Worm (Caenorhabditis elegans) whole organism, young adult: ENCODE data around the gene mai-1.
A peak's percentile ranks its signal among the peaks of the same experiment; 100 is the strongest.

Source experiments
- B0035.1 ChIP-seq: sonication (generic microtip); optimal IDR thresholded peaks from 2 replicates; lab custom pipeline; 2016; ENCODE audit warnings: missing genetic modification characterization, mild to moderate bottlenecking, missing compliant biosample characterization, missing genotype, missing genetic modification reagents
- C17E4.6 ChIP-seq: fragments of 200-800 bp; sonication (Bioruptor generic); IDR thresholded peaks from 2 replicates; pipeline ENCODE4 v1.3.6; 2022; ENCODE audit warnings: missing genetic modification reagents, missing genetic modification characterization, missing compliant biosample characterization
- F10E7.11 ChIP-seq: sonication (generic microtip); optimal IDR thresholded peaks from 2 replicates; lab custom pipeline; 2017; ENCODE audit warnings: mild to moderate bottlenecking, missing genetic modification characterization, moderate library complexity, missing compliant biosample characterization
- F33H1.4 ChIP-seq: fragments of 200-800 bp; sonication (Bioruptor generic); IDR thresholded peaks from 2 replicates; pipeline ENCODE4 v1.3.6; 2022; ENCODE audit warnings: missing genetic modification reagents, missing genetic modification characterization, missing compliant biosample characterization
- F37B4.10 ChIP-seq: fragments of 200-800 bp; sonication (Bioruptor generic); IDR thresholded peaks from 2 replicates; pipeline ENCODE4 v1.3.6; 2022; ENCODE audit warnings: missing genetic modification characterization, missing compliant biosample characterization
- F52B5.7 ChIP-seq: sonication (generic microtip); optimal IDR thresholded peaks from 2 replicates; lab custom pipeline; 2016; ENCODE audit warnings: mild to moderate bottlenecking, missing genetic modification characterization, missing compliant biosample characterization
- F55B11.4 ChIP-seq: sonication (generic microtip); optimal IDR thresholded peaks from 2 replicates; lab custom pipeline; 2016; ENCODE audit warnings: missing compliant biosample characterization, missing genetic modification characterization, borderline replicate concordance; ENCODE audit not compliant: insufficient read depth
- F57A8.1 ChIP-seq: fragments of 200-800 bp; sonication (Bioruptor generic); optimal IDR thresholded peaks from 2 replicates; lab custom pipeline; 2018; ENCODE audit warnings: mild to moderate bottlenecking, missing genetic modification characterization, moderate library complexity, missing compliant biosample characterization
- F57C9.4 ChIP-seq: sonication (generic microtip); optimal IDR thresholded peaks from 2 replicates; lab custom pipeline; 2017; ENCODE audit warnings: mild to moderate bottlenecking, missing genetic modification characterization, missing compliant biosample characterization
- K11D2.4 ChIP-seq: fragments of 200-800 bp; sonication (Bioruptor generic); IDR thresholded peaks from 2 replicates; pipeline ENCODE4 v1.3.6; 2022; ENCODE audit warnings: missing genetic modification reagents, missing genetic modification characterization, missing compliant biosample characterization
- Y53G8AR.9 ChIP-seq: fragments of 200-800 bp; sonication (Bioruptor generic); conservative IDR thresholded peaks from 2 replicates; pipeline ENCODE4 v1.3.6; 2022; ENCODE audit warnings: missing genetic modification reagents, missing genetic modification characterization, missing compliant biosample characterization
- ama-1 ChIP-seq, 3 experiments: fragments of 150-350 bp in 1 of 3; sonication (generic microtip) in 2 of 3; optimal IDR thresholded peaks; 2 replicates each; lab custom pipeline; 2014 to 2018; ENCODE audit warnings: missing biosample characterization in 2 of 3, missing genetic modification characterization in 2 of 3, missing genetic modification reagents in 2 of 3
- atf-7 ChIP-seq: sonication (generic microtip); optimal IDR thresholded peaks from 2 replicates; lab custom pipeline; 2017; ENCODE audit warnings: mild to moderate bottlenecking, missing genetic modification characterization, missing compliant biosample characterization
- attf-5 ChIP-seq: fragments of 200-800 bp; sonication (Bioruptor generic); optimal IDR thresholded peaks from 2 replicates; lab custom pipeline; 2018; ENCODE audit warnings: mild to moderate bottlenecking, missing genetic modification characterization, missing compliant biosample characterization
- cebp-1 ChIP-seq, 2 experiments: fragments of 200-800 bp in 1 of 2; sonication (Bioruptor generic) in 1 of 2; sonication (generic microtip) in 1 of 2; IDR thresholded peaks in 1 of 2; optimal IDR thresholded peaks in 1 of 2; 2 replicates each; pipeline versions ENCODE4 v1.3.6 to Lab custom; 2017 to 2022; ENCODE audit warnings: missing compliant biosample characterization in 2 of 2, missing genetic modification characterization in 2 of 2, mild to moderate bottlenecking in 1 of 2, missing genetic modification reagents in 1 of 2, moderate library complexity in 1 of 2
- cebp-2 ChIP-seq: fragments of 200-800 bp; sonication (Bioruptor generic); IDR thresholded peaks from 2 replicates; pipeline ENCODE4 v1.3.6; 2022; ENCODE audit warnings: missing genetic modification characterization, missing compliant biosample characterization
- ceh-27 ChIP-seq: fragments of 200-800 bp; sonication (Bioruptor generic); optimal IDR thresholded peaks from 2 replicates; lab custom pipeline; 2018; ENCODE audit warnings: mild to moderate bottlenecking, missing genetic modification characterization, moderate library complexity, missing compliant biosample characterization
- ceh-40 ChIP-seq: fragments of 200-800 bp; sonication (Bioruptor generic); IDR thresholded peaks from 2 replicates; pipeline ENCODE4 v1.3.6; 2022; ENCODE audit warnings: missing genetic modification characterization, missing compliant biosample characterization
- ceh-91 ChIP-seq: fragments of 200-800 bp; sonication (Bioruptor generic); IDR thresholded peaks from 2 replicates; pipeline ENCODE4 v1.3.6; 2022; ENCODE audit warnings: missing genetic modification reagents, missing genetic modification characterization, missing compliant biosample characterization
- dpl-1 ChIP-seq: fragments of 150-350 bp; optimal IDR thresholded peaks from 2 replicates; lab custom pipeline; 2014; ENCODE audit warnings: missing biosample characterization, missing genetic modification reagents, missing genetic modification characterization
- egrh-3 ChIP-seq: fragments of 200-800 bp; sonication (Bioruptor generic); IDR thresholded peaks from 2 replicates; pipeline ENCODE4 v1.3.6; 2022; ENCODE audit warnings: missing genetic modification reagents, missing genetic modification characterization, missing compliant biosample characterization
- ekl-4 ChIP-seq: fragments of 200-800 bp; sonication (Bioruptor generic); IDR thresholded peaks from 2 replicates; pipeline ENCODE4 v1.3.6; 2022; ENCODE audit warnings: missing genetic modification reagents, missing genetic modification characterization, missing compliant biosample characterization
- gei-17 ChIP-seq: fragments of 200-800 bp; sonication (Bioruptor generic); optimal IDR thresholded peaks from 2 replicates; lab custom pipeline; 2018; ENCODE audit warnings: mild to moderate bottlenecking, missing genetic modification characterization, missing compliant biosample characterization
- hlh-12 ChIP-seq: sonication (generic microtip); optimal IDR thresholded peaks from 2 replicates; lab custom pipeline; 2016; ENCODE audit warnings: missing genetic modification characterization, missing compliant biosample characterization
- hmg-20 ChIP-seq: fragments of 200-800 bp; sonication (Bioruptor generic); IDR thresholded peaks from 2 replicates; pipeline ENCODE4 v1.3.6; 2022; ENCODE audit warnings: missing genetic modification reagents, missing genetic modification characterization, missing compliant biosample characterization
- hsf-1 ChIP-seq: fragments of 200-800 bp; sonication (Bioruptor generic); IDR thresholded peaks from 2 replicates; pipeline ENCODE4 v1.3.6; 2022; ENCODE audit warnings: missing genetic modification reagents, missing genetic modification characterization, missing compliant biosample characterization
- lag-1 ChIP-seq: fragments of 200-800 bp; sonication (Bioruptor generic); IDR thresholded peaks from 2 replicates; pipeline ENCODE4 v1.3.6; 2022; ENCODE audit warnings: missing genetic modification reagents, missing genetic modification characterization, missing compliant biosample characterization
- lin-35 ChIP-seq, 3 experiments: fragments of 150-350 bp in 2 of 3; sonication (generic microtip) in 1 of 3; optimal IDR thresholded peaks; 2 replicates each; lab custom pipeline; 2014 to 2018; ENCODE audit warnings: missing biosample characterization in 3 of 3, missing genetic modification characterization in 3 of 3, missing genetic modification reagents in 3 of 3
- lin-54 ChIP-seq: fragments of 200-800 bp; sonication (Bioruptor generic); optimal IDR thresholded peaks from 2 replicates; lab custom pipeline; 2018; ENCODE audit warnings: mild to moderate bottlenecking, missing genetic modification characterization, missing compliant biosample characterization
- lir-1 ChIP-seq: fragments of 200-800 bp; sonication (Bioruptor generic); conservative IDR thresholded peaks from 2 replicates; pipeline ENCODE4 v1.3.6; 2022; ENCODE audit warnings: missing genetic modification reagents, missing genetic modification characterization, missing compliant biosample characterization
- lsl-1 ChIP-seq: fragments of 200-800 bp; sonication (Bioruptor generic); optimal IDR thresholded peaks from 2 replicates; lab custom pipeline; 2018; ENCODE audit warnings: mild to moderate bottlenecking, missing genetic modification characterization, moderate library complexity, missing compliant biosample characterization
- mes-4 ChIP-seq: sonication (generic microtip); optimal IDR thresholded peaks from 2 replicates; lab custom pipeline; 2016; ENCODE audit warnings: missing genotype, missing genetic modification characterization, missing compliant biosample characterization
- mxl-1 ChIP-seq: sonication (generic microtip); optimal IDR thresholded peaks from 2 replicates; lab custom pipeline; 2016; ENCODE audit warnings: missing genetic modification characterization, missing compliant biosample characterization
- nfya-2 ChIP-seq: fragments of 200-800 bp; sonication (Bioruptor generic); IDR thresholded peaks from 2 replicates; pipeline ENCODE4 v1.3.6; 2022; ENCODE audit warnings: missing genetic modification reagents, missing genetic modification characterization, missing compliant biosample characterization
- nfyb-1 ChIP-seq: fragments of 200-800 bp; sonication (Bioruptor generic); IDR thresholded peaks from 2 replicates; pipeline ENCODE4 v1.3.6; 2022; ENCODE audit warnings: missing genetic modification reagents, missing genetic modification characterization, missing compliant biosample characterization
- nhr-90 ChIP-seq: sonication (generic microtip); optimal IDR thresholded peaks from 2 replicates; lab custom pipeline; 2016; ENCODE audit warnings: missing genotype, mild to moderate bottlenecking, missing genetic modification characterization, missing compliant biosample characterization
- pbrm-1 ChIP-seq: fragments of 200-800 bp; sonication (Bioruptor generic); IDR thresholded peaks from 2 replicates; pipeline ENCODE4 v1.3.6; 2022; ENCODE audit warnings: missing genetic modification reagents, missing genetic modification characterization, missing compliant biosample characterization
- pha-4 ChIP-seq: fragments of 150-350 bp; sonication (generic microtip); optimal IDR thresholded peaks from 2 replicates; lab custom pipeline; 2014; ENCODE audit warnings: missing biosample characterization, missing genetic modification reagents, missing genetic modification characterization
- sdz-38 ChIP-seq: sonication (generic microtip); optimal IDR thresholded peaks from 2 replicates; lab custom pipeline; 2016; ENCODE audit warnings: missing genotype, missing genetic modification characterization, missing compliant biosample characterization
- snpc-1.3 ChIP-seq: sonication (generic microtip); optimal IDR thresholded peaks from 2 replicates; lab custom pipeline; 2017; ENCODE audit warnings: missing genetic modification characterization, mild to moderate bottlenecking, missing compliant biosample characterization, antibody characterized with exemption, moderate library complexity, missing genotype, missing genetic modification reagents; ENCODE audit not compliant: insufficient read depth
- somi-1 ChIP-seq: fragments of 200-800 bp; sonication (Bioruptor generic); optimal IDR thresholded peaks from 2 replicates; lab custom pipeline; 2018; ENCODE audit warnings: mild to moderate bottlenecking, missing genetic modification characterization, missing compliant biosample characterization
- sptf-2 ChIP-seq: fragments of 200-800 bp; sonication (Bioruptor generic); optimal IDR thresholded peaks from 2 replicates; lab custom pipeline; 2018; ENCODE audit warnings: mild to moderate bottlenecking, missing genetic modification characterization, missing compliant biosample characterization
- tlf-1 ChIP-seq: fragments of 200-800 bp; sonication (Bioruptor generic); optimal IDR thresholded peaks from 2 replicates; lab custom pipeline; 2018; ENCODE audit warnings: mild to moderate bottlenecking, missing genetic modification characterization, missing compliant biosample characterization
- unc-130 ChIP-seq: sonication (generic microtip); optimal IDR thresholded peaks from 2 replicates; lab custom pipeline; 2016; ENCODE audit warnings: missing genetic modification reagents, missing genetic modification characterization, missing compliant biosample characterization
- unc-62 ChIP-seq: fragments of 150-350 bp; optimal IDR thresholded peaks from 2 replicates; lab custom pipeline; 2014; ENCODE audit warnings: missing biosample characterization, missing genetic modification reagents, missing genetic modification characterization
- zfh-2 ChIP-seq: fragments of 200-800 bp; sonication (Bioruptor generic); conservative IDR thresholded peaks from 2 replicates; pipeline ENCODE4 v1.3.6; 2022; ENCODE audit warnings: missing genetic modification reagents, missing genetic modification characterization, missing compliant biosample characterization
- ztf-22 ChIP-seq: fragments of 200-800 bp; sonication (Bioruptor generic); optimal IDR thresholded peaks from 2 replicates; lab custom pipeline; 2018; ENCODE audit warnings: mild to moderate bottlenecking, missing genetic modification characterization, moderate library complexity, missing compliant biosample characterization
- ztf-28 ChIP-seq: fragments of 200-800 bp; sonication (Bioruptor generic); IDR thresholded peaks from 2 replicates; pipeline ENCODE4 v1.3.6; 2022; ENCODE audit warnings: missing genetic modification reagents, missing genetic modification characterization, missing compliant biosample characterization
- ztf-6 ChIP-seq: fragments of 200-800 bp; sonication (Bioruptor generic); IDR thresholded peaks from 2 replicates; pipeline ENCODE4 v1.3.6; 2022; ENCODE audit warnings: missing genetic modification reagents, missing genetic modification characterization, missing compliant biosample characterization

Gene mai-1

DNA sequence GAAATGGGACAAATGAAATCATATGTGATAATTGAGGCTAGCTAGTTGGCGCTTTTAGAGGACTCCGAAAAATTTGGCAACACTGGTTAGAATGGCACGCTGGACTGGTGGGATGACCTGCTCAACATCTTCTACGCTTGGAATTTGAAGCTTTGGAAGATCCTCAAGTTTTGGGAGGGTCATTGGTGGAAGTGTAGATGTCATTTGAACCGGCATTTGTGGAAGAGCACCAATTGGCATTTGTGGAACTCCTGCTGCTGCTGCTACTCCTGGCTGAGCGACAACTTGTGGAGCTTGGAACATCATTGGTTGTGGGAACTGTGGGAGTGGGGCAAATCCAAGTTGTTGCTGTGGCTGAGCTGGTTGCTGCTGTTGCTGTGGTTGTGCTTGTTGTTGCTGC lies 23.9 kb downstream of the mai-1 start (continued):
- TF ChIP-seq pbrm-1 (GFP tag; lab: Robert Waterston, UW) (no peak), attf-5 (GFP tag; lab: Kevin White, UChicago) (no peak), F57A8.1 (GFP tag; lab: Kevin White, UChicago) (no peak), cebp-1 (GFP tag; IDR thresholded peaks at IDR 0.05; lab: Robert Waterston, UW) (no peak), cebp-1 (tag; optimal IDR thresholded peaks at IDR 0.05; lab: Kevin White, UChicago) (peak; percentile 32), nhr-90 (tag; lab: Kevin White, UChicago) (no peak), unc-130 (GFP tag; lab: Kevin White, UChicago) (no peak), cebp-2 (no peak), mxl-1 (tag; lab: Kevin White, UChicago) (no peak), lir-1 (no peak), egrh-3 (GFP tag; lab: Robert Waterston, UW) (0 out of 2 replicates have a peak, but pooled peaks have one; percentile 10), F57C9.4 (tag; lab: Kevin White, UChicago) (no peak), pha-4 (tag; lab: Kevin White, UChicago) (no peak), gei-17 (no peak), ceh-40 (GFP tag; lab: Robert Waterston, UW) (no peak), unc-62 (GFP tag; lab: Kevin White, UChicago) (no peak), tlf-1 (GFP tag; lab: Kevin White, UChicago) (no peak), B0035.1 (tag; lab: Kevin White, UChicago) (no peak), K11D2.4 (GFP tag; lab: Robert Waterston, UW) (no peak), nfyb-1 (GFP tag; lab: Robert Waterston, UW) (no peak), zfh-2 (peak; percentile 32; the same call in 1 of the 2 replicates), C17E4.6 (GFP tag; lab: Robert Waterston, UW) (no peak), ztf-22 (GFP tag; lab: Kevin White, UChicago) (no peak), mes-4 (tag; lab: Kevin White, UChicago) (no peak), ekl-4 (GFP tag; lab: Robert Waterston, UW) (no peak), ztf-6 (no peak), hmg-20 (no peak), snpc-1.3 (no peak), F33H1.4 (GFP tag; lab: Robert Waterston, UW) (no peak), Y53G8AR.9 (GFP tag; lab: Robert Waterston, UW) (0 out of 2 replicates have a peak, but pooled peaks have one; percentile 60), F55B11.4 (tag; lab: Kevin White, UChicago) (no peak), dpl-1 (GFP tag; lab: Kevin White, UChicago) (no peak), lin-35 (GFP tag; optimal IDR thresholded peaks at IDR 0.05; lab: Kevin White, UChicago) (no peak), ama-1 (optimal IDR thresholded peaks at IDR 0.05; lab: Kevin White, UChicago) (peak; percentile 69), ama-1 (GFP tag; optimal IDR thresholded peaks at IDR 0.05; lab: Kevin White, UChicago) (no peak), F10E7.11 (tag; lab: Kevin White, UChicago) (no peak), atf-7 (tag; lab: Kevin White, UChicago) (no peak), nfya-2 (GFP tag; lab: Robert Waterston, UW) (no peak), hlh-12 (tag; lab: Kevin White, UChicago) (no peak), ztf-28 (GFP tag; lab: Robert Waterston, UW) (no peak), ceh-91 (GFP tag; lab: Robert Waterston, UW) (no peak), F52B5.7 (tag; lab: Kevin White, UChicago) (no peak), ceh-27 (GFP tag; lab: Kevin White, UChicago) (no peak), lag-1 (GFP tag; lab: Robert Waterston, UW) (no peak), sdz-38 (tag; lab: Kevin White, UChicago) (no peak), lsl-1 (GFP tag; lab: Kevin White, UChicago) (no peak), lin-54 (GFP tag; lab: Kevin White, UChicago) (no peak), somi-1 (GFP tag; lab: Kevin White, UChicago) (no peak), F37B4.10 (GFP tag; lab: Robert Waterston, UW) (no peak), sptf-2 (no peak), hsf-1 (no peak)
